Worm (Caenorhabditis elegans) whole organism, mixed stage, embryonic: ENCODE measurements around the gene btb-10.

ENCODE experiments used
- lsy-2 ChIP-seq: fragments of 150-350 bp; optimal IDR thresholded peaks from 2 replicates; lab custom pipeline; 2014; ENCODE audit warnings: missing biosample characterization, missing genetic modification characterization
- snpc-4 ChIP-seq: fragments of 150-350 bp; optimal IDR thresholded peaks from 2 replicates; lab custom pipeline; 2014; ENCODE audit warnings: missing biosample characterization, missing genetic modification characterization

- TF ChIP-seq snpc-4 (tag; lab: Kevin White, UChicago) (no peak), lsy-2 (tag; lab: Kevin White, UChicago) (no peak)
Observed at ce11 chrII:1086479-1086878, 25.9 kb upstream of the btb-10 start.
